Fruit fly (Drosophila melanogaster): ENCODE data around the gene CG3436.

CG3436 gene

dm6 chr2L:120492-121455 is 35.1 kb upstream of the CG3436 start (continued):
- TF ChIP-seq Sox102F (GFP tag; optimal IDR thresholded peaks at IDR 0.05): no peak

- TF ChIP-seq fd85E (GFP tag; optimal IDR thresholded peaks at IDR 0.05) (no peak), ss (GFP tag; optimal IDR thresholded peaks at IDR 0.05) (peak; percentile 10 to 23), CG6163 (GFP tag; IDR thresholded peaks at IDR 0.05) (peak; percentile 58; the same call in 2 of the 3 replicates), CG34406 (GFP tag; optimal IDR thresholded peaks at IDR 0.05) (no peak), CG8119 (GFP tag; IDR thresholded peaks at IDR 0.05) (peak; percentile 61; the same call in 2 of the 3 replicates), CG16779 (tag; optimal IDR thresholded peaks at IDR 0.05) (peak; percentile 44), Lpt (GFP tag; optimal IDR thresholded peaks at IDR 0.05) (peak; percentile 80), CG15336 (GFP tag; IDR thresholded peaks at IDR 0.05) (peak; percentile 52; the same call in 1 of the 2 replicates), fkh (GFP tag; optimal IDR thresholded peaks at IDR 0.05) (peak; percentile 30)
Observed at dm6 chr2L:121456-121831, 34.4 kb upstream of the CG3436 start, which contains the start of gene CG4822. TSS of gene CG4822 (minus strand) at chr2L:121754.

- TF ChIP-seq Met (GFP tag; optimal IDR thresholded peaks at IDR 0.05) (no peak), Eip78C (GFP tag) (peak; percentile 68), CG6792 (GFP tag; optimal IDR thresholded peaks at IDR 0.05) (no peak)
Observed at dm6 chr2L:122167-123006, 33.4 kb upstream of the CG3436 start.

- TF ChIP-seq Gug (GFP tag; IDR thresholded peaks at IDR 0.05): no peak
- TF ChIP-seq CG8119 (GFP tag; IDR thresholded peaks at IDR 0.05): no peak
- TF ChIP-seq lz (GFP tag; optimal IDR thresholded peaks at IDR 0.05): no peak
- no peak for TF ChIP-seq CG11902 (GFP tag; optimal IDR thresholded peaks at IDR 0.05)
- TF ChIP-seq dsx (GFP tag; optimal IDR thresholded peaks at IDR 0.05; ENCODE audit: poor library complexity, severe bottlenecking): no peak
- TF ChIP-seq CG11762 (GFP tag; optimal IDR thresholded peaks at IDR 0.05; ENCODE audit: insufficient read depth): no peak
- no peak for TF ChIP-seq CG3032 (tag; optimal IDR thresholded peaks at IDR 0.05)
- no peak for TF ChIP-seq Lpt (GFP tag; optimal IDR thresholded peaks at IDR 0.05)
- TF ChIP-seq achi (GFP tag; optimal IDR thresholded peaks at IDR 0.05): no peak
- no peak for TF ChIP-seq CG1621 (tag; optimal IDR thresholded peaks at IDR 0.05)
- TF ChIP-seq CG4318 (GFP tag; optimal IDR thresholded peaks at IDR 0.05): no peak
- TF ChIP-seq Met (GFP tag; optimal IDR thresholded peaks at IDR 0.05): no peak
- no peak for TF ChIP-seq cyc (GFP tag; optimal IDR thresholded peaks at IDR 0.05)
- no peak for TF ChIP-seq OdsH (GFP tag; optimal IDR thresholded peaks at IDR 0.05)
- no peak for TF ChIP-seq CG6808 (GFP tag; optimal IDR thresholded peaks at IDR 0.05)
- no peak for TF ChIP-seq Eip75B (GFP tag; optimal IDR thresholded peaks at IDR 0.05)
- no peak for TF ChIP-seq Ets21C (GFP tag; optimal IDR thresholded peaks at IDR 0.05)
- TF ChIP-seq CG6276 (GFP tag; optimal IDR thresholded peaks at IDR 0.05): no peak
Observed at dm6 chr2L:123007-123327, 32.9 kb upstream of the CG3436 start.

dm6 chr2L:125364-126252 is 30.2 kb upstream of the CG3436 start:
- TF ChIP-seq CG3032 (tag; optimal IDR thresholded peaks at IDR 0.05) (no peak), CG6276 (GFP tag; optimal IDR thresholded peaks at IDR 0.05) (peak; percentile 41), Eip93F (GFP tag; optimal IDR thresholded peaks at IDR 0.05) (no peak), cyc (GFP tag; optimal IDR thresholded peaks at IDR 0.05) (no peak), salr (GFP tag; optimal IDR thresholded peaks at IDR 0.05) (no peak), vri (GFP tag; optimal IDR thresholded peaks at IDR 0.05) (peak; percentile 20), acj6 (GFP tag; optimal IDR thresholded peaks at IDR 0.05) (no peak), svp (GFP tag) (peak; percentile 91), Hr4 (GFP tag; optimal IDR thresholded peaks at IDR 0.05) (no peak), fd59A (GFP tag; optimal IDR thresholded peaks at IDR 0.05) (no peak), fkh (GFP tag; optimal IDR thresholded peaks at IDR 0.05) (peak; percentile 7), CG11762 (GFP tag; optimal IDR thresholded peaks at IDR 0.05; ENCODE audit: insufficient read depth) (no peak), Eip78C (GFP tag) (peak; percentile 60), dac (GFP tag; optimal IDR thresholded peaks at IDR 0.05) (no peak)

Measured in whole organism, prepupa.